Fruit fly (Drosophila melanogaster) whole organism, prepupa: ENCODE measurements around the gene PH4alphaSG2.

Experiments
- Blimp-1 ChIP-seq: fragments of 200-800 bp; sonication (Bioruptor generic); optimal IDR thresholded peaks from 3 replicates; lab custom pipeline; 2017; ENCODE audit warnings: missing biosample characterization, missing genetic modification characterization, mild to moderate bottlenecking, moderate library complexity, missing genetic modification reagents
- CG10669 ChIP-seq: fragments of 200-800 bp; sonication (Bioruptor generic); optimal IDR thresholded peaks from 3 replicates; lab custom pipeline; 2018; ENCODE audit warnings: missing biosample characterization, mild to moderate bottlenecking, missing genetic modification characterization, moderate library complexity
- CG11294 ChIP-seq: fragments of 200-800 bp; sonication (Bioruptor generic); IDR thresholded peaks from 2 replicates; pipeline ENCODE4 v1.3.6; 2022; ENCODE audit warnings: missing biosample characterization, missing genetic modification characterization
- CG11762 ChIP-seq: fragments of 200-800 bp; sonication (Bioruptor generic); optimal IDR thresholded peaks from 3 replicates; lab custom pipeline; 2016; ENCODE audit warnings: missing biosample characterization, missing genetic modification characterization; ENCODE audit not compliant: insufficient read depth
- CG11902 ChIP-seq: fragments of 200-800 bp; sonication (Bioruptor generic); optimal IDR thresholded peaks from 3 replicates; lab custom pipeline; 2016; ENCODE audit warnings: missing biosample characterization, missing genetic modification characterization
- CG15336 ChIP-seq: fragments of 200-800 bp; sonication (Bioruptor generic); IDR thresholded peaks from 2 replicates; pipeline ENCODE4 v1.3.6; 2022; ENCODE audit warnings: missing biosample characterization, missing genetic modification characterization
- CG1621 ChIP-seq: fragments of 200-800 bp; sonication (Bioruptor generic); optimal IDR thresholded peaks from 3 replicates; lab custom pipeline; 2018; ENCODE audit warnings: missing biosample characterization, mild to moderate bottlenecking, missing genetic modification characterization
- CG16779 ChIP-seq: fragments of 200-800 bp; sonication (Bioruptor generic); optimal IDR thresholded peaks from 3 replicates; lab custom pipeline; 2017; ENCODE audit warnings: missing biosample characterization, mild to moderate bottlenecking, missing genetic modification characterization
- CG3032 ChIP-seq: fragments of 200-800 bp; optimal IDR thresholded peaks from 2 replicates; lab custom pipeline; 2019; ENCODE audit warnings: missing biosample characterization, mild to moderate bottlenecking, missing genetic modification characterization, moderate library complexity
- CG31627 ChIP-seq: fragments of 200-800 bp; sonication (Bioruptor generic); optimal IDR thresholded peaks from 3 replicates; lab custom pipeline; 2016; ENCODE audit warnings: missing biosample characterization, missing genetic modification characterization
- CG32006 ChIP-seq: fragments of 200-800 bp; sonication (Bioruptor generic); optimal IDR thresholded peaks from 3 replicates; lab custom pipeline; 2017; ENCODE audit warnings: missing biosample characterization, mild to moderate bottlenecking, missing genetic modification characterization
- CG3919 ChIP-seq: fragments of 200-800 bp; sonication (Bioruptor generic); optimal IDR thresholded peaks from 3 replicates; lab custom pipeline; 2016; ENCODE audit warnings: missing biosample characterization, missing genetic modification characterization
- CG4318 ChIP-seq: fragments of 200-800 bp; sonication (Bioruptor generic); optimal IDR thresholded peaks from 3 replicates; lab custom pipeline; 2017; ENCODE audit warnings: missing biosample characterization, mild to moderate bottlenecking, missing genetic modification characterization
- CG6163 ChIP-seq: fragments of 200-800 bp; sonication (Bioruptor generic); IDR thresholded peaks from 3 replicates; pipeline ENCODE4 v1.3.6; 2022; ENCODE audit warnings: missing biosample characterization, missing genetic modification characterization
- CG6276 ChIP-seq: fragments of 200-800 bp; sonication (Bioruptor generic); optimal IDR thresholded peaks from 2 replicates; lab custom pipeline; 2017; ENCODE audit warnings: missing biosample characterization, mild to moderate bottlenecking, missing genetic modification characterization
- CG6792 ChIP-seq: fragments of 200-800 bp; sonication (Bioruptor generic); optimal IDR thresholded peaks from 3 replicates; lab custom pipeline; 2016; ENCODE audit warnings: missing biosample characterization, missing genetic modification characterization
- CG6808 ChIP-seq: fragments of 200-800 bp; sonication (Bioruptor generic); optimal IDR thresholded peaks from 3 replicates; lab custom pipeline; 2017; ENCODE audit warnings: missing biosample characterization, missing genetic modification characterization, mild to moderate bottlenecking, moderate library complexity, missing genetic modification reagents
- CG6854 ChIP-seq: fragments of 200-800 bp; sonication (Bioruptor generic); optimal IDR thresholded peaks from 2 replicates; lab custom pipeline; 2017; ENCODE audit warnings: missing biosample characterization, mild to moderate bottlenecking, missing genetic modification characterization
- CG8119 ChIP-seq: fragments of 200-800 bp; sonication (Bioruptor generic); IDR thresholded peaks from 3 replicates; pipeline ENCODE4 v1.3.6; 2022; ENCODE audit warnings: missing biosample characterization, missing genetic modification characterization
- CG8319 ChIP-seq: fragments of 200-800 bp; sonication (Bioruptor generic); optimal IDR thresholded peaks from 3 replicates; lab custom pipeline; 2016; ENCODE audit warnings: missing biosample characterization, missing genetic modification characterization
- CG8632 ChIP-seq: fragments of 200-800 bp; sonication (Bioruptor generic); optimal IDR thresholded peaks from 3 replicates; lab custom pipeline; 2016; ENCODE audit warnings: missing biosample characterization, missing genetic modification characterization
- CG9139 ChIP-seq: fragments of 200-800 bp; sonication (Bioruptor generic); optimal IDR thresholded peaks from 3 replicates; lab custom pipeline; 2017; ENCODE audit warnings: missing biosample characterization, mild to moderate bottlenecking, missing genetic modification characterization
- Eip75B ChIP-seq: fragments of 200-800 bp; sonication (Bioruptor generic); optimal IDR thresholded peaks from 3 replicates; lab custom pipeline; 2016; ENCODE audit warnings: missing biosample characterization, missing genetic modification characterization
- Eip78C ChIP-seq: fragments of 200-800 bp; sonication (Bioruptor generic); peaks from one replicate; lab custom pipeline; 2016; ENCODE audit warnings: missing biosample characterization, missing genetic modification characterization
- Ets96B ChIP-seq: fragments of 200-800 bp; optimal IDR thresholded peaks from 2 replicates; lab custom pipeline; 2019; ENCODE audit warnings: missing biosample characterization, mild to moderate bottlenecking, missing genetic modification characterization, moderate library complexity
- Gug ChIP-seq: fragments of 200-800 bp; sonication (Bioruptor generic); IDR thresholded peaks from 2 replicates; pipeline ENCODE4 v1.3.6; 2022; ENCODE audit warnings: missing biosample characterization, missing genetic modification characterization
- Hr39 ChIP-seq: fragments of 200-800 bp; sonication (Bioruptor generic); optimal IDR thresholded peaks from 2 replicates; lab custom pipeline; 2016; ENCODE audit warnings: missing biosample characterization, missing genetic modification characterization
- Hr4 ChIP-seq: fragments of 200-800 bp; sonication (Bioruptor generic); optimal IDR thresholded peaks from 3 replicates; lab custom pipeline; 2016; ENCODE audit warnings: missing biosample characterization, missing genetic modification characterization
- Lpt ChIP-seq: fragments of 200-800 bp; sonication (Bioruptor generic); optimal IDR thresholded peaks from 3 replicates; lab custom pipeline; 2016; ENCODE audit warnings: missing biosample characterization, missing genetic modification characterization
- Met ChIP-seq: fragments of 200-800 bp; sonication (Bioruptor generic); optimal IDR thresholded peaks from 3 replicates; lab custom pipeline; 2016; ENCODE audit warnings: missing biosample characterization, missing genetic modification characterization
- OdsH ChIP-seq: fragments of 200-800 bp; sonication (Bioruptor generic); optimal IDR thresholded peaks from 3 replicates; lab custom pipeline; 2016; ENCODE audit warnings: missing biosample characterization, missing genetic modification characterization
- Sox102F ChIP-seq: fragments of 200-800 bp; sonication (Bioruptor generic); optimal IDR thresholded peaks from 2 replicates; lab custom pipeline; 2016; ENCODE audit warnings: missing biosample characterization, mild to moderate bottlenecking, missing genetic modification characterization
- Sox14 ChIP-seq: fragments of 200-800 bp; sonication (Bioruptor generic); optimal IDR thresholded peaks from 3 replicates; lab custom pipeline; 2016; ENCODE audit warnings: missing biosample characterization, missing genetic modification characterization
- Sox15 ChIP-seq: fragments of 200-800 bp; sonication (Bioruptor generic); optimal IDR thresholded peaks from 3 replicates; lab custom pipeline; 2016; ENCODE audit warnings: missing biosample characterization, missing genetic modification characterization
- achi ChIP-seq: fragments of 200-800 bp; sonication (Bioruptor generic); optimal IDR thresholded peaks from 3 replicates; lab custom pipeline; 2016; ENCODE audit warnings: missing biosample characterization, missing genetic modification characterization
- dac ChIP-seq: fragments of 200-800 bp; sonication (Bioruptor generic); optimal IDR thresholded peaks from 2 replicates; lab custom pipeline; 2017; ENCODE audit warnings: missing biosample characterization, mild to moderate bottlenecking, missing genetic modification characterization
- dsx ChIP-seq: fragments of 200-800 bp; optimal IDR thresholded peaks from 3 replicates; lab custom pipeline; 2019; ENCODE audit warnings: missing biosample characterization, mild to moderate bottlenecking, missing genetic modification characterization, moderate library complexity; ENCODE audit not compliant: poor library complexity, severe bottlenecking
- eg ChIP-seq: fragments of 200-800 bp; sonication (Bioruptor generic); IDR thresholded peaks from 3 replicates; pipeline ENCODE4 v1.3.6; 2022; ENCODE audit warnings: missing biosample characterization, missing genetic modification characterization
- esn ChIP-seq: fragments of 200-800 bp; sonication (Bioruptor generic); optimal IDR thresholded peaks from 2 replicates; lab custom pipeline; 2016; ENCODE audit warnings: missing biosample characterization, mild to moderate bottlenecking, missing genetic modification characterization, moderate library complexity
- fd59A ChIP-seq: fragments of 200-800 bp; sonication (Bioruptor generic); optimal IDR thresholded peaks from 2 replicates; lab custom pipeline; 2017; ENCODE audit warnings: missing biosample characterization, mild to moderate bottlenecking, missing genetic modification characterization, missing genetic modification reagents
- fd85E ChIP-seq: fragments of 200-800 bp; sonication (Bioruptor generic); optimal IDR thresholded peaks from 3 replicates; lab custom pipeline; 2016; ENCODE audit warnings: missing biosample characterization, missing genetic modification characterization
- lz ChIP-seq: fragments of 200-800 bp; sonication (Bioruptor generic); optimal IDR thresholded peaks from 3 replicates; lab custom pipeline; 2016; ENCODE audit warnings: missing biosample characterization, missing genetic modification characterization
- pdm3 ChIP-seq: fragments of 200-800 bp; sonication (Bioruptor generic); optimal IDR thresholded peaks from 3 replicates; lab custom pipeline; 2016; ENCODE audit warnings: missing biosample characterization, missing genetic modification characterization
- salr ChIP-seq, 2 experiments: fragments of 200-800 bp; sonication (Bioruptor generic); optimal IDR thresholded peaks; 3 replicates each; lab custom pipeline; 2016 to 2018; ENCODE audit warnings: missing biosample characterization in 2 of 2, missing genetic modification characterization in 2 of 2, mild to moderate bottlenecking in 1 of 2
- ss ChIP-seq, 2 experiments: fragments of 200-800 bp; sonication (Bioruptor generic); optimal IDR thresholded peaks; 2 replicates in 1 of 2; 3 replicates in 1 of 2; lab custom pipeline; 2017 to 2018; ENCODE audit warnings: mild to moderate bottlenecking in 2 of 2, missing biosample characterization in 2 of 2, missing genetic modification characterization in 2 of 2, moderate library complexity in 1 of 2
- vri ChIP-seq: fragments of 200-800 bp; sonication (Bioruptor generic); optimal IDR thresholded peaks from 3 replicates; lab custom pipeline; 2016; ENCODE audit warnings: missing biosample characterization, mild to moderate bottlenecking, missing genetic modification characterization

PH4alphaSG2 gene

dm6 chr3R:30531129-30531708 is 41.3 kb downstream of the PH4alphaSG2 start:
- TF ChIP-seq CG15336 (GFP tag; lab: Robert Waterston, UW): peak; percentile 68
- TF ChIP-seq Eip75B (GFP tag; lab: Kevin White, UChicago): no peak
- TF ChIP-seq CG10669 (GFP tag; lab: Kevin White, UChicago): no peak
- TF ChIP-seq Sox102F (GFP tag; lab: Kevin White, UChicago): no peak
- TF ChIP-seq CG8119: peak; percentile 59
- TF ChIP-seq Blimp-1 (GFP tag; lab: Kevin White, UChicago): no peak
- peak; percentile 56 for TF ChIP-seq CG6276 (GFP tag; lab: Kevin White, UChicago)
- no peak for TF ChIP-seq lz (GFP tag; lab: Kevin White, UChicago)
- TF ChIP-seq CG6163 (GFP tag; lab: Robert Waterston, UW): 0 out of 3 replicates have a peak, but pooled peaks have one; percentile 35
- TF ChIP-seq Gug (GFP tag; lab: Robert Waterston, UW): 0 out of 2 replicates have a peak, but pooled peaks have one; percentile 8
- no peak for TF ChIP-seq CG4318 (GFP tag; lab: Kevin White, UChicago)
- no peak for TF ChIP-seq Met
- no peak for TF ChIP-seq vri (GFP tag; lab: Kevin White, UChicago)
- no peak for TF ChIP-seq Ets96B (tag; lab: Kevin White, UChicago)
- no peak for TF ChIP-seq CG6792 (GFP tag; lab: Kevin White, UChicago)
- TF ChIP-seq CG6854 (GFP tag; lab: Kevin White, UChicago): no peak
- TF ChIP-seq CG9139 (GFP tag; lab: Kevin White, UChicago): no peak
- no peak for TF ChIP-seq ss (GFP tag; optimal IDR thresholded peaks at IDR 0.05; lab: Kevin White, UChicago)
- TF ChIP-seq CG31627: no peak
- peak; percentile 80; the same call in 2 of the 3 replicates for TF ChIP-seq eg (GFP tag; lab: Robert Waterston, UW)
- TF ChIP-seq CG11902 (GFP tag; lab: Kevin White, UChicago): no peak
- TF ChIP-seq achi (GFP tag; lab: Kevin White, UChicago): no peak
- no peak for TF ChIP-seq CG8319 (GFP tag; lab: Kevin White, UChicago)
- TF ChIP-seq Hr39 (GFP tag; lab: Kevin White, UChicago): no peak
- TF ChIP-seq CG32006 (GFP tag; lab: Kevin White, UChicago): peak; percentile 45
- TF ChIP-seq CG6808 (GFP tag; lab: Kevin White, UChicago): no peak
- TF ChIP-seq esn (GFP tag; lab: Kevin White, UChicago): no peak
- no peak for TF ChIP-seq dsx
- TF ChIP-seq CG11762: no peak
- TF ChIP-seq CG11294: no peak
- peak; percentile 23 for TF ChIP-seq Lpt (GFP tag; lab: Kevin White, UChicago)
- TF ChIP-seq CG8632: no peak
- TF ChIP-seq CG3919 (GFP tag; lab: Kevin White, UChicago): no peak
- peak in 1 of 2 experiments; percentile 35 for TF ChIP-seq salr (GFP tag; optimal IDR thresholded peaks at IDR 0.05; lab: Kevin White, UChicago)
- TF ChIP-seq Eip78C (GFP tag; lab: Kevin White, UChicago): peak; percentile 37
- no peak for TF ChIP-seq CG1621 (tag; lab: Kevin White, UChicago)
- peak; percentile 50 for TF ChIP-seq Hr4 (GFP tag; lab: Kevin White, UChicago)
- peak; percentile 12 for TF ChIP-seq OdsH (GFP tag; lab: Kevin White, UChicago)
- no peak for TF ChIP-seq fd59A (GFP tag; lab: Kevin White, UChicago)
- TF ChIP-seq Sox14 (GFP tag; lab: Kevin White, UChicago): no peak
- no peak for TF ChIP-seq dac (GFP tag; lab: Kevin White, UChicago)
- no peak for TF ChIP-seq Sox15 (GFP tag; lab: Kevin White, UChicago)
- TF ChIP-seq CG3032: no peak
- TF ChIP-seq CG16779: no peak
- no peak for TF ChIP-seq pdm3 (GFP tag; lab: Kevin White, UChicago)
- TF ChIP-seq fd85E (GFP tag; lab: Kevin White, UChicago): no peak
